Fruit fly (Drosophila melanogaster) whole organism, embryonic: ENCODE data around the gene Vav.
A peak's percentile ranks its signal among the peaks of the same experiment; 100 is the strongest.

Source experiments
- Asciz ChIP-seq: fragments of 200-800 bp; sonication (Bioruptor generic); optimal IDR thresholded peaks from 2 replicates; lab custom pipeline; 2017; ENCODE audit warnings: missing biosample characterization, mild to moderate bottlenecking, missing genetic modification characterization, missing genetic modification reagents
- CG10979 ChIP-seq: fragments of 200-800 bp; sonication (Bioruptor generic); optimal IDR thresholded peaks from 2 replicates; lab custom pipeline; 2018; ENCODE audit warnings: missing biosample characterization, mild to moderate bottlenecking, missing genetic modification characterization, moderate library complexity
- CG11560 ChIP-seq: fragments of 200-800 bp; sonication (Bioruptor generic); IDR thresholded peaks from 3 replicates; pipeline ENCODE4 v1.3.6; 2022; ENCODE audit warnings: missing biosample characterization, missing genetic modification characterization
- CG12769 ChIP-seq: fragments of 200-800 bp; sonication (Bioruptor generic); optimal IDR thresholded peaks from 2 replicates; lab custom pipeline; 2019; ENCODE audit warnings: missing biosample characterization, mild to moderate bottlenecking, missing genetic modification characterization, moderate library complexity
- CG14667 ChIP-seq: fragments of 200-800 bp; sonication (Bioruptor generic); IDR thresholded peaks from 2 replicates; pipeline ENCODE4 v1.3.6; 2022; ENCODE audit warnings: missing biosample characterization, missing genetic modification characterization
- CG17359 ChIP-seq: fragments of 200-800 bp; sonication (Bioruptor generic); optimal IDR thresholded peaks from 3 replicates; lab custom pipeline; 2018; ENCODE audit warnings: missing biosample characterization, mild to moderate bottlenecking, missing genetic modification characterization, moderate library complexity
- CG18011 ChIP-seq: fragments of 200-800 bp; sonication (Bioruptor generic); optimal IDR thresholded peaks from 2 replicates; lab custom pipeline; 2017; ENCODE audit warnings: missing biosample characterization, missing genetic modification characterization, mild to moderate bottlenecking, moderate library complexity, missing genotype
- CG18599 ChIP-seq: fragments of 200-800 bp; sonication (Bioruptor generic); optimal IDR thresholded peaks from 3 replicates; lab custom pipeline; 2017; ENCODE audit warnings: missing biosample characterization, missing genetic modification characterization, mild to moderate bottlenecking, moderate library complexity, missing genetic modification reagents
- CG2120 ChIP-seq: fragments of 200-800 bp; sonication (Bioruptor generic); optimal IDR thresholded peaks from 3 replicates; lab custom pipeline; 2016; ENCODE audit warnings: missing biosample characterization, missing genetic modification characterization
- CG2712 ChIP-seq: fragments of 200-800 bp; optimal IDR thresholded peaks from 3 replicates; lab custom pipeline; 2019; ENCODE audit warnings: missing biosample characterization, mild to moderate bottlenecking, missing genetic modification characterization, moderate library complexity
- CG31224 ChIP-seq: fragments of 200-800 bp; sonication (Bioruptor generic); IDR thresholded peaks from 2 replicates; pipeline ENCODE4 v1.3.6; 2022; ENCODE audit warnings: missing biosample characterization, missing genetic modification characterization
- CG31365 ChIP-seq: fragments of 200-800 bp; sonication (Bioruptor generic); optimal IDR thresholded peaks from 2 replicates; lab custom pipeline; 2018; ENCODE audit warnings: missing biosample characterization, mild to moderate bottlenecking, missing genetic modification characterization
- CG31388 ChIP-seq: fragments of 200-800 bp; sonication (Bioruptor generic); optimal IDR thresholded peaks from 2 replicates; lab custom pipeline; 2016; ENCODE audit warnings: missing biosample characterization, missing genetic modification characterization
- CG34224 ChIP-seq: fragments of 200-800 bp; sonication (Bioruptor generic); IDR thresholded peaks from 3 replicates; pipeline ENCODE4 v1.3.6; 2022; ENCODE audit warnings: missing biosample characterization, missing genetic modification characterization; ENCODE audit not compliant: partially characterized antibody
- CG4282 ChIP-seq: fragments of 200-800 bp; sonication (Bioruptor generic); optimal IDR thresholded peaks from 2 replicates; lab custom pipeline; 2016; ENCODE audit warnings: missing biosample characterization, missing genetic modification characterization
- CG5180 ChIP-seq: fragments of 200-800 bp; sonication (Bioruptor generic); optimal IDR thresholded peaks from 3 replicates; lab custom pipeline; 2017; ENCODE audit warnings: missing biosample characterization, missing genetic modification characterization, mild to moderate bottlenecking, moderate library complexity, missing genetic modification reagents
- CG6175 ChIP-seq: fragments of 200-800 bp; sonication (Bioruptor generic); IDR thresholded peaks from 3 replicates; pipeline ENCODE4 v1.3.6; 2022; ENCODE audit warnings: missing biosample characterization, missing genetic modification characterization
- CG8281 ChIP-seq: fragments of 200-800 bp; sonication (Bioruptor generic); optimal IDR thresholded peaks from 2 replicates; lab custom pipeline; 2018; ENCODE audit warnings: missing biosample characterization, mild to moderate bottlenecking, missing genetic modification characterization, moderate library complexity
- CG8290 ChIP-seq, 3 experiments: fragments of 200-800 bp; sonication (Bioruptor generic); optimal IDR thresholded peaks; 2 replicates each; lab custom pipeline; 2016 to 2019; ENCODE audit warnings: missing biosample characterization in 3 of 3, missing genetic modification characterization in 3 of 3, mild to moderate bottlenecking in 2 of 3, moderate library complexity in 1 of 3
- CG9876 ChIP-seq: fragments of 200-800 bp; sonication (Bioruptor generic); optimal IDR thresholded peaks from 2 replicates; lab custom pipeline; 2016; ENCODE audit warnings: missing biosample characterization, missing genetic modification characterization
- Camta ChIP-seq: fragments of 200-800 bp; sonication (Bioruptor generic); optimal IDR thresholded peaks from 2 replicates; lab custom pipeline; 2016; ENCODE audit warnings: missing biosample characterization, missing genetic modification characterization
- Doc3 ChIP-seq: fragments of 200-800 bp; sonication (Bioruptor generic); IDR thresholded peaks from 3 replicates; pipeline ENCODE4 v1.3.6; 2022; ENCODE audit warnings: missing biosample characterization, missing genetic modification characterization; ENCODE audit not compliant: partially characterized antibody
- Ets65A ChIP-seq: fragments of 200-800 bp; sonication (Bioruptor generic); peaks from one replicate; lab custom pipeline; 2016; ENCODE audit warnings: missing biosample characterization, missing genetic modification characterization
- H2.0 ChIP-seq: fragments of 200-800 bp; sonication (Bioruptor generic); IDR thresholded peaks from 2 replicates; pipeline ENCODE4 v1.3.6; 2022; ENCODE audit warnings: missing biosample characterization, missing genetic modification characterization
- Lpt ChIP-seq: fragments of >200 bp; optimal IDR thresholded peaks from 2 replicates; lab custom pipeline; 2018; ENCODE audit warnings: missing biosample characterization, missing genetic modification characterization
- Med ChIP-seq: fragments of 200-800 bp; sonication (Bioruptor generic); peaks from one replicate; lab custom pipeline; 2016; ENCODE audit warnings: missing biosample characterization, missing genetic modification characterization, mild to moderate bottlenecking, inconsistent platforms, moderate library complexity
- Pdp1 ChIP-seq, 2 experiments: fragments of 200-800 bp; sonication (Bioruptor generic); optimal IDR thresholded peaks; 3 replicates each; lab custom pipeline; 2016; ENCODE audit warnings: missing biosample characterization in 2 of 2, missing genetic modification characterization in 2 of 2, mild to moderate bottlenecking in 1 of 2, moderate library complexity in 1 of 2
- ab ChIP-seq: fragments of 200-800 bp; sonication (Bioruptor generic); optimal IDR thresholded peaks from 2 replicates; lab custom pipeline; 2016; ENCODE audit warnings: missing biosample characterization, missing genetic modification characterization
- aop ChIP-seq: fragments of 200-800 bp; sonication (Bioruptor generic); IDR thresholded peaks from 2 replicates; pipeline ENCODE4 v1.3.6; 2022; ENCODE audit warnings: missing biosample characterization, missing genetic modification characterization
- chinmo ChIP-seq: fragments of 200-800 bp; sonication (Bioruptor generic); IDR thresholded peaks from 4 replicates; pipeline ENCODE4 v1.3.6; 2022; ENCODE audit warnings: missing biosample characterization, missing genetic modification characterization; ENCODE audit not compliant: partially characterized antibody
- crol ChIP-seq: fragments of 200-800 bp; sonication (Bioruptor generic); IDR thresholded peaks from 2 replicates; pipeline ENCODE4 v1.3.6; 2022; ENCODE audit warnings: missing biosample characterization, missing genetic modification characterization
- dysf ChIP-seq: fragments of 200-800 bp; sonication (Bioruptor generic); IDR thresholded peaks from 3 replicates; pipeline ENCODE4 v1.3.6; 2022; ENCODE audit warnings: missing biosample characterization, missing genetic modification characterization
- eve ChIP-seq, 2 experiments: fragments of >200 bp; optimal IDR thresholded peaks; 2 replicates each; lab custom pipeline; 2017; ENCODE audit warnings: missing biosample characterization in 2 of 2, missing genetic modification characterization in 2 of 2
- gcm2 ChIP-seq: fragments of 200-800 bp; sonication (Bioruptor generic); optimal IDR thresholded peaks from 2 replicates; lab custom pipeline; 2016; ENCODE audit warnings: missing biosample characterization, missing genetic modification characterization
- grau ChIP-seq: fragments of 200-800 bp; optimal IDR thresholded peaks from 3 replicates; lab custom pipeline; 2019; ENCODE audit warnings: missing biosample characterization, mild to moderate bottlenecking, missing genetic modification characterization, moderate library complexity
- grn ChIP-seq: fragments of 200-800 bp; sonication (Bioruptor generic); optimal IDR thresholded peaks from 3 replicates; lab custom pipeline; 2017; ENCODE audit warnings: missing biosample characterization, missing genetic modification characterization
- kay ChIP-seq: fragments of 200-800 bp; sonication (Bioruptor generic); optimal IDR thresholded peaks from 2 replicates; lab custom pipeline; 2016; ENCODE audit warnings: missing biosample characterization, missing genetic modification characterization
- ken ChIP-seq: fragments of 200-800 bp; sonication (Bioruptor generic); IDR thresholded peaks from 3 replicates; pipeline ENCODE4 v1.3.6; 2022; ENCODE audit warnings: missing biosample characterization, missing genetic modification characterization
- kni ChIP-seq: fragments of 200-800 bp; sonication (Bioruptor generic); optimal IDR thresholded peaks from 3 replicates; lab custom pipeline; 2017; ENCODE audit warnings: mild to moderate bottlenecking, missing biosample characterization, missing genetic modification reagents, missing genetic modification characterization
- lab ChIP-seq: fragments of 200-800 bp; sonication (Bioruptor generic); optimal IDR thresholded peaks from 3 replicates; lab custom pipeline; 2017; ENCODE audit warnings: missing biosample characterization, missing genetic modification characterization, mild to moderate bottlenecking, moderate library complexity, missing genetic modification reagents
- luna ChIP-seq: fragments of 200-800 bp; sonication (Bioruptor generic); optimal IDR thresholded peaks from 2 replicates; lab custom pipeline; 2016; ENCODE audit warnings: missing biosample characterization, missing genetic modification characterization
- nom ChIP-seq: fragments of 200-800 bp; sonication (Bioruptor generic); optimal IDR thresholded peaks from 2 replicates; lab custom pipeline; 2017; ENCODE audit warnings: missing biosample characterization, missing genetic modification characterization, mild to moderate bottlenecking, moderate library complexity, missing genetic modification reagents
- org-1 ChIP-seq: fragments of 200-800 bp; sonication (Bioruptor generic); optimal IDR thresholded peaks from 2 replicates; lab custom pipeline; 2017; ENCODE audit warnings: missing biosample characterization, missing genetic modification characterization
- shn ChIP-seq: fragments of 200-800 bp; sonication (Bioruptor generic); optimal IDR thresholded peaks from 3 replicates; lab custom pipeline; 2016; ENCODE audit warnings: missing biosample characterization, missing genetic modification characterization
- slbo ChIP-seq: fragments of 200-800 bp; sonication (Bioruptor generic); IDR thresholded peaks from 2 replicates; pipeline ENCODE4 v1.3.6; 2022; ENCODE audit warnings: missing biosample characterization, missing genetic modification characterization
- sug ChIP-seq: fragments of 200-800 bp; optimal IDR thresholded peaks from 2 replicates; lab custom pipeline; 2019; ENCODE audit warnings: missing biosample characterization, mild to moderate bottlenecking, missing genetic modification characterization, moderate library complexity

Vav gene

DNA sequence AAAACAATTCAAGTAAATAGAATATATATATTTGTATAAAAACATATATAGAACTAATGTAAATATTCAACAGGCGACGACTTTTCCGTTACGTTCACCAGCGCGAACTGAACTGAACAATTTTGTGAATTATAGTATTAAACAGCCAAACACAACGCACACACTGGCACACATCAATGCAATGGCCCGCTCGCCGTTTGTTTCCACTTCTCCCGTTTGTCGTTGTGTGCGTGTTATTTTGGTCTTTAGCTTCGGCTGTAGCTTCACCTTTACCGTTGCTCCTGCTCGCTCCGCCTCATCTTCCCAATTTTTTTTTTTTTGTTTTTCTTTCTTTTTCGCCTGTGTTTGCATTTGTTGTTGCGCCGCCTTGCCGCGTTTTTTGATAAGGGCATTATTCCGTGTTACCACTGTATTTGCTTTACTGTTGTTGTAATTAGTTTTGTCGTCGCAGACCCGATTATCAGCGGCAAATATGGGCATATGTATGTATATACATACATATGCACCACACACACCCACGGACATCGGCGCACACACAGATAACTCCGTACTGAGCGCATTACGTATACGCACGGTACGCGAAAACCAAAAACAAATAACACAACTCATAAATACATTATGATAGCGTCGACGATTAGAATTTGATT, 46.3 kb downstream of the Vav start, which contains the start of gene CG8051 (continued):
- no peak for TF ChIP-seq luna
- no peak for TF ChIP-seq CG5180 (GFP tag; lab: Kevin White, UChicago)
- TF ChIP-seq gcm2 (GFP tag; lab: Kevin White, UChicago), result no peak
- TF ChIP-seq CG31365 (tag; lab: Kevin White, UChicago), result no peak
- TF ChIP-seq Camta, result peak; percentile 17
- no peak for TF ChIP-seq Lpt (GFP tag; lab: Kevin White, UChicago)
- TF ChIP-seq CG2712 (tag; lab: Kevin White, UChicago), result peak; percentile 5
- TF ChIP-seq H2.0 (GFP tag; lab: Robert Waterston, UW), result no peak
- TF ChIP-seq sug, result peak; percentile 80
- TF ChIP-seq eve (GFP tag; optimal IDR thresholded peaks at IDR 0.05; lab: Kevin White, UChicago), result peak in 1 of 2 experiments; percentile 16
- peak; percentile 42 for TF ChIP-seq shn (GFP tag; lab: Kevin White, UChicago)
- 0 out of 2 replicates have a peak, but pooled peaks have one; percentile 23 for TF ChIP-seq CG31224 (GFP tag; lab: Robert Waterston, UW)
- peak; percentile 47 for TF ChIP-seq kni (GFP tag; lab: Kevin White, UChicago)
- no peak for TF ChIP-seq kay
- TF ChIP-seq CG9876, result no peak
- TF ChIP-seq, all 482 proteins: peak for 131

- TF ChIP-seq Pdp1 (GFP tag; optimal IDR thresholded peaks at IDR 0.05; lab: Kevin White, UChicago) (peak in 1 of 2 experiments; percentile 56), CG34224 (GFP tag; lab: Robert Waterston, UW) (no peak), grau (tag; lab: Kevin White, UChicago) (peak; percentile 63), CG18011 (GFP tag; lab: Kevin White, UChicago) (no peak), Doc3 (GFP tag; lab: Robert Waterston, UW) (no peak), slbo (GFP tag; lab: Robert Waterston, UW) (no peak; the same call in 1 of the 2 replicates), CG14667 (GFP tag; lab: Robert Waterston, UW) (no peak), CG8290 (GFP tag; optimal IDR thresholded peaks at IDR 0.05; lab: Kevin White, UChicago) (no peak), CG8290 (tag; optimal IDR thresholded peaks at IDR 0.05; lab: Kevin White, UChicago) (peak in 1 of 2 experiments; percentile 8), CG2120 (GFP tag; lab: Kevin White, UChicago) (no peak), Asciz (GFP tag; lab: Kevin White, UChicago) (no peak), CG10979 (no peak), CG18599 (GFP tag; lab: Kevin White, UChicago) (peak; percentile 14), Med (peak; percentile 23), lab (GFP tag; lab: Kevin White, UChicago) (peak; percentile 30), Ets65A (GFP tag; lab: Kevin White, UChicago) (peak; percentile 59), ab (GFP tag; lab: Kevin White, UChicago) (no peak)
Observed at dm6 chrX:19309648-19310047, 48.0 kb downstream of the Vav start.

- TF ChIP-seq crol (GFP tag; lab: Robert Waterston, UW) (0 out of 2 replicates have a peak, but pooled peaks have one; percentile 7), CG8281 (tag; lab: Kevin White, UChicago) (no peak), CG31388 (no peak), dysf (GFP tag; lab: Robert Waterston, UW) (no peak), CG12769 (tag; lab: Kevin White, UChicago) (no peak), org-1 (no peak), CG11560 (tag; lab: Robert Waterston, UW) (no peak), CG4282 (GFP tag; lab: Kevin White, UChicago) (no peak), ken (GFP tag; lab: Robert Waterston, UW) (no peak), CG17359 (tag; lab: Kevin White, UChicago) (no peak), chinmo (GFP tag; lab: Robert Waterston, UW) (no peak), aop (GFP tag; lab: Robert Waterston, UW) (no peak), nom (GFP tag; lab: Kevin White, UChicago) (peak; percentile 37), CG6175 (GFP tag; lab: Robert Waterston, UW) (no peak), grn (peak; percentile 55)
Observed at dm6 chrX:19314283-19315178, 52.9 kb downstream of the Vav start.
